Fruit fly (Drosophila melanogaster): ENCODE data around the gene CG11598.
A peak's percentile ranks its signal among the peaks of the same experiment; 100 is the strongest.

Gene CG11598

dm6 chr3R:12662531-12662930 is 27.8 kb downstream of the CG11598 start, which contains the start of gene CG14395:
Gene CG14395, plus strand, starts transcription at chr3R:12662831.
- TF ChIP-seq Ets98B (GFP tag; IDR thresholded peaks at IDR 0.05) (0 out of 2 replicates have a peak, but pooled peaks have one; percentile 17), CG32121 (GFP tag; IDR thresholded peaks at IDR 0.05) (no peak), CG4496 (GFP tag; IDR thresholded peaks at IDR 0.05) (peak; percentile 72; the same call in 2 of the 3 replicates)

DNA sequence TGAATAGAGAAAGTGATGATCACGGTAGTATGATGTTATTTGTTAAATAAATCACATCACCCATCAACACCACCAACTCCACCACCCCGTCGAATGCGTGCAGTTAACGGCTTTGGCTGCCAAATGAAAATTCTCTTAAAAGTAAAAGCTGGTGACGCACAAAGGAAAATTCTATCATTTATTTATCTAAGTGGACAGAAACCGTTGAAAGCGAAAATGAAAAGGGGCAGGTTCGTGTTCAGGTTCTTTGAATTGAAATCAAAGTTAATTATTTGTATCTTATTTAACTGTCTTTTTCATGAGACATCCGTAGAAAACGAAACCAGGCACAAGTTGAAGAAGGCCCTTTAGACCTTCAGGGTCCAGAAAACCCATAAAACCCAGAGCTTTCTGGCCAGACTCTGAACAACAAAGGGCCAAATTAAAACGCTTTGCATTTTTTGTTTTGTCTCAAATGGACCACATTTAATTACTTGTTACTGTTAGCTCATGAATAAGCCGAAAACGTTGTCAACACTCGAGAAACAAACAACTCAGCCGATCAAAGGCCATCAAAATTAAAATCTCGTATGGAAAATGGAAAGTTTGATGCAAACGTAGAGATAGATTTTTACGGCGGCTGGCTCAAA is 31.6 kb downstream of the CG11598 start:
- TF ChIP-seq CG34367 (tag; optimal IDR thresholded peaks at IDR 0.05) (no peak), CG15710 (tag; optimal IDR thresholded peaks at IDR 0.05) (no peak), CG12605 (GFP tag; IDR thresholded peaks at IDR 0.05) (no peak), CG8159 (tag; optimal IDR thresholded peaks at IDR 0.05) (no peak), gl (tag; optimal IDR thresholded peaks at IDR 0.05) (no peak), Pif1B (GFP tag; optimal IDR thresholded peaks at IDR 0.05) (no peak), EcR (GFP tag; optimal IDR thresholded peaks at IDR 0.05) (no peak), CG32121 (GFP tag; IDR thresholded peaks at IDR 0.05) (no peak), CG13204 (GFP tag; optimal IDR thresholded peaks at IDR 0.05) (no peak), CG17806 (tag; optimal IDR thresholded peaks at IDR 0.05) (no peak), D1 (tag; optimal IDR thresholded peaks at IDR 0.05) (no peak), CG8301 (tag; optimal IDR thresholded peaks at IDR 0.05) (no peak), CG10348 (GFP tag; IDR thresholded peaks at IDR 0.05) (no peak), fd96Ca (GFP tag; IDR thresholded peaks at IDR 0.05) (no peak), CG9948 (tag; optimal IDR thresholded peaks at IDR 0.05) (no peak), Snoo (tag; optimal IDR thresholded peaks at IDR 0.05) (no peak), rn (GFP tag; IDR thresholded peaks at IDR 0.05) (no peak)

dm6 chr3R:12674041-12674623 is 39.4 kb downstream of the CG11598 start, which contains the start of gene Gnmt:
Gene Gnmt, plus strand, starts transcription at chr3R:12674608.
- TF ChIP-seq CG10348 (GFP tag; IDR thresholded peaks at IDR 0.05) (no peak), Pif1A (GFP tag; optimal IDR thresholded peaks at IDR 0.05) (no peak), CG14655 (GFP tag; optimal IDR thresholded peaks at IDR 0.05) (no peak), CG13204 (GFP tag; optimal IDR thresholded peaks at IDR 0.05) (no peak), rn (GFP tag; IDR thresholded peaks at IDR 0.05) (no peak), gl (tag; optimal IDR thresholded peaks at IDR 0.05) (no peak), CG32121 (GFP tag; IDR thresholded peaks at IDR 0.05) (no peak), CG17806 (tag; optimal IDR thresholded peaks at IDR 0.05) (no peak), CG15710 (tag; optimal IDR thresholded peaks at IDR 0.05) (no peak), fd96Ca (GFP tag; IDR thresholded peaks at IDR 0.05) (no peak), CG8159 (tag; optimal IDR thresholded peaks at IDR 0.05) (no peak), D1 (tag; optimal IDR thresholded peaks at IDR 0.05) (no peak), Pif1B (GFP tag; optimal IDR thresholded peaks at IDR 0.05) (no peak), Ets98B (GFP tag; IDR thresholded peaks at IDR 0.05) (no peak), CG12605 (GFP tag; IDR thresholded peaks at IDR 0.05) (no peak), CG8301 (tag; optimal IDR thresholded peaks at IDR 0.05) (no peak), CG4496 (GFP tag; IDR thresholded peaks at IDR 0.05) (no peak), CG34367 (tag; optimal IDR thresholded peaks at IDR 0.05) (no peak), CG9948 (tag; optimal IDR thresholded peaks at IDR 0.05) (no peak)

DNA sequence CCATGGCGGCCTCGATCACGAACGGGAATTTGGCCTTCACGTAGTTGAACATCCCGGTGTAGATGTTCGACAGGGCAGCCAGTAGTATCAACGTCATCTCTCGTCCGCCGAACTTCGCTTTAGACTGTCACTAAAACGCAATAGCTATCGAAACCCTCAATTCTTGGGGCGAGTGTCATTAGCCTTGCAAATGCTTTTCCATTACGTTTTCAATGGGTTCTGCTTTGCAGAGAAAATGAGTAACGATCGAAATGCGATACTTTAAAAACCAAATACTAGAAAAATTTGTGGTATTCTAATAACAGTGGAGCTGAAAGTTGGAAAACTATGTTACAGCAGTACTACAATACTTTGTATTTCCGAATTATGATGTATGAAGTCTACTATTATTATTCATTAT is 41.4 kb downstream of the CG11598 start, which contains the start of gene CG43630:
CG43630 (minus strand) TSS at position 101 of the 400 bp plus-strand sequence.
- TF ChIP-seq Ets98B (GFP tag; IDR thresholded peaks at IDR 0.05) = no peak
- no peak for TF ChIP-seq fd96Ca (GFP tag; IDR thresholded peaks at IDR 0.05)
- no peak for TF ChIP-seq CG8301 (tag; optimal IDR thresholded peaks at IDR 0.05)
- TF ChIP-seq CG10348 (GFP tag; IDR thresholded peaks at IDR 0.05) = no peak
- no peak for TF ChIP-seq CG15710 (tag; optimal IDR thresholded peaks at IDR 0.05)
- TF ChIP-seq CG4496 (GFP tag; IDR thresholded peaks at IDR 0.05) = no peak
- TF ChIP-seq CG8159 (tag; optimal IDR thresholded peaks at IDR 0.05) = no peak
- no peak for TF ChIP-seq Snoo (tag; optimal IDR thresholded peaks at IDR 0.05)
- TF ChIP-seq CG13204 (GFP tag; optimal IDR thresholded peaks at IDR 0.05) = no peak
- no peak for TF ChIP-seq CG34367 (tag; optimal IDR thresholded peaks at IDR 0.05)
- no peak for TF ChIP-seq CG14655 (GFP tag; optimal IDR thresholded peaks at IDR 0.05)
- TF ChIP-seq CG12605 (GFP tag; IDR thresholded peaks at IDR 0.05) = no peak
- no peak for TF ChIP-seq EcR (GFP tag; optimal IDR thresholded peaks at IDR 0.05)
- TF ChIP-seq D1 (tag; optimal IDR thresholded peaks at IDR 0.05) = no peak
- no peak for TF ChIP-seq Pif1B (GFP tag; optimal IDR thresholded peaks at IDR 0.05)
- TF ChIP-seq CG9948 (tag; optimal IDR thresholded peaks at IDR 0.05) = no peak

dm6 chr3R:12678850-12679249 is 44.1 kb downstream of the CG11598 start, which contains the start of gene mbo:
Gene mbo, minus strand, starts transcription at chr3R:12679052.
- TF ChIP-seq CG13204 (GFP tag; optimal IDR thresholded peaks at IDR 0.05) (no peak), CG32121 (GFP tag; IDR thresholded peaks at IDR 0.05) (no peak), CG15710 (tag; optimal IDR thresholded peaks at IDR 0.05) (no peak), CG8159 (tag; optimal IDR thresholded peaks at IDR 0.05) (no peak), CG10348 (GFP tag; IDR thresholded peaks at IDR 0.05) (no peak), EcR (GFP tag; optimal IDR thresholded peaks at IDR 0.05) (no peak), CG14655 (GFP tag; optimal IDR thresholded peaks at IDR 0.05) (no peak), Pif1A (GFP tag; optimal IDR thresholded peaks at IDR 0.05) (no peak)

- no peak for TF ChIP-seq CG8301 (tag; optimal IDR thresholded peaks at IDR 0.05)
- no peak for TF ChIP-seq CG4496 (GFP tag; IDR thresholded peaks at IDR 0.05)
- no peak for TF ChIP-seq CG10348 (GFP tag; IDR thresholded peaks at IDR 0.05)
- TF ChIP-seq Snoo (tag; optimal IDR thresholded peaks at IDR 0.05) = no peak
- no peak for TF ChIP-seq CG9948 (tag; optimal IDR thresholded peaks at IDR 0.05)
- no peak for TF ChIP-seq CG13204 (GFP tag; optimal IDR thresholded peaks at IDR 0.05)
- TF ChIP-seq D1 (tag; optimal IDR thresholded peaks at IDR 0.05) = no peak
- no peak for TF ChIP-seq CG14655 (GFP tag; optimal IDR thresholded peaks at IDR 0.05)
Observed at dm6 chr3R:12681275-12681674, 46.6 kb downstream of the CG11598 start, which contains the start of gene Cyp313a4. Gene Cyp313a4, minus strand, starts transcription at chr3R:12681375.
